Fruit fly (Drosophila melanogaster): Measurements from ENCODE around the gene cutlet.

Gene cutlet

DNA sequence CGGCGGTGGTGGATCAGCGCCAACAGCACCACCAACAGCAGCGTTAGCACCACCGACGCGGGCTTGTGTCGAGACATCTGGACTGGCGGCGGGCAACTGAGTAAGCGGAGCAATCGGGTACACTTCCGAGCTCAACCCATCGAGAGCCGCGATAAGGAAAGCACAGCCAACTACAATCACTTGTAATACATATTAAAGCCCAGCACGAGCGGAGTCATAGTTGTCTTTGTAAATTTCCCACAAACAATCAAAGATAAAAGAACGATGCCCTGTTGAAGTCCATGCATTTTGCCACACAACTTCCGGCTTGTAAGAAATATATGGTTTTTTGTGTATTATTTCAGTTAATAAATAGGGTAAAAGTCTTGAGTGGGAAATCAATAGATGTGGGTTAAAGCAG lies 4.6 kb downstream of the cutlet start, which contains the start of gene CG31777:
Gene CG31777, minus strand, starts transcription at position 101 of the 400 bp plus-strand sequence.
- TF ChIP-seq Eip78C (GFP tag): no peak
- TF ChIP-seq CG3032 (tag; optimal IDR thresholded peaks at IDR 0.05): no peak
- no peak for TF ChIP-seq net (GFP tag; optimal IDR thresholded peaks at IDR 0.05)
- TF ChIP-seq CG9139 (GFP tag; optimal IDR thresholded peaks at IDR 0.05): no peak
- TF ChIP-seq svp (GFP tag): peak; percentile 71
- TF ChIP-seq CG10631 (GFP tag; optimal IDR thresholded peaks at IDR 0.05): no peak
- TF ChIP-seq Met (GFP tag; optimal IDR thresholded peaks at IDR 0.05): no peak
- TF ChIP-seq Eip75B (GFP tag; optimal IDR thresholded peaks at IDR 0.05): no peak

DNA sequence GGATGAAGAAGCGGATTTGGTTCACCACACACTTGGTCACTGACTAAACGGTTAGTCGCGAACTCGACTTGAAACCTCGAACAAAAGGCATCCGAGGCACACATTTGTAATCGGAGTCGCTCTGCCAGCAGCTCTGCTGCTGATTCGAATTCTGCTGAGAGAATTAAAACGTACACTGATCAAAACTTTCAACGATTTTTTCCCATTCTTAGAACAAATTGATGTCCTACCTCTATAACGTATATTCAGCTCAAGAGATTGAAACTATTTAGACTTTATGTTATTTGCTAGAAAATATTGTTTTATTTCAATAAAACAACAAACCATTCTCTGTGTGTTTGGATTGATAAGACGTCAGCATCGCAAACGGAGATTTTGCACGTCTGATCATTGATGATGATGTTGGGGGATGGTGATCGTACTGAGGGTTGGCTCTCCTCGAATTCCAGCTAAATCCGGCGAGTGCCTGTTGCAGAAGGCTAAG lies 6.1 kb downstream of the cutlet start, which contains the start of gene CG31778:
Gene CG31778, minus strand, starts transcription at position 51 of the 484 bp plus-strand sequence.
- TF ChIP-seq CG10669 (GFP tag; optimal IDR thresholded peaks at IDR 0.05): peak; percentile 73
- peak; percentile 6 for TF ChIP-seq fd85E (GFP tag; optimal IDR thresholded peaks at IDR 0.05)
- TF ChIP-seq CG16779 (tag; optimal IDR thresholded peaks at IDR 0.05): peak; percentile 62
- peak; percentile 89 for TF ChIP-seq CG31627 (GFP tag; optimal IDR thresholded peaks at IDR 0.05)
- 0 out of 2 replicates have a peak, but pooled peaks have one; percentile 37 for TF ChIP-seq Gug (GFP tag; IDR thresholded peaks at IDR 0.05)
- peak; percentile 61 for TF ChIP-seq CG6276 (GFP tag; optimal IDR thresholded peaks at IDR 0.05)
- peak; percentile 67 for TF ChIP-seq net (GFP tag; optimal IDR thresholded peaks at IDR 0.05)
- peak; percentile 64 for TF ChIP-seq CG34406 (GFP tag; optimal IDR thresholded peaks at IDR 0.05)
- TF ChIP-seq OdsH (GFP tag; optimal IDR thresholded peaks at IDR 0.05): peak; percentile 70
- peak; percentile 69 for TF ChIP-seq CG32006 (GFP tag; optimal IDR thresholded peaks at IDR 0.05)
- peak; percentile 73 for TF ChIP-seq CG3919 (GFP tag; optimal IDR thresholded peaks at IDR 0.05)
- TF ChIP-seq Sox102F (GFP tag; optimal IDR thresholded peaks at IDR 0.05): peak; percentile 92
- TF ChIP-seq dsx (GFP tag; optimal IDR thresholded peaks at IDR 0.05; ENCODE audit: poor library complexity, severe bottlenecking): peak; percentile 60
- TF ChIP-seq svp (GFP tag): peak; percentile 97
- peak; percentile 67 for TF ChIP-seq Blimp-1 (GFP tag; optimal IDR thresholded peaks at IDR 0.05)
- TF ChIP-seq Ets21C (GFP tag; optimal IDR thresholded peaks at IDR 0.05): peak; percentile 76
- peak; percentile 66 for TF ChIP-seq spab (GFP tag; optimal IDR thresholded peaks at IDR 0.05)
- TF ChIP-seq ss (GFP tag; optimal IDR thresholded peaks at IDR 0.05): peak; percentile 31 to 53
- peak; percentile 68 for TF ChIP-seq CG7368 (GFP tag; optimal IDR thresholded peaks at IDR 0.05)
- peak; percentile 57 for TF ChIP-seq CG10631 (GFP tag; optimal IDR thresholded peaks at IDR 0.05)
- peak; percentile 20 for TF ChIP-seq Lpt (GFP tag; optimal IDR thresholded peaks at IDR 0.05)
- no peak for TF ChIP-seq dac (GFP tag; optimal IDR thresholded peaks at IDR 0.05)
- peak; percentile 65 for TF ChIP-seq CG11294 (GFP tag; IDR thresholded peaks at IDR 0.05)
- peak; percentile 46 for TF ChIP-seq fd59A (GFP tag; optimal IDR thresholded peaks at IDR 0.05)
- peak; percentile 48 for TF ChIP-seq CG11762 (GFP tag; optimal IDR thresholded peaks at IDR 0.05; ENCODE audit: insufficient read depth)
- TF ChIP-seq CG9139 (GFP tag; optimal IDR thresholded peaks at IDR 0.05): no peak
- TF ChIP-seq CG8319 (GFP tag; optimal IDR thresholded peaks at IDR 0.05): peak; percentile 46
- peak; percentile 67 for TF ChIP-seq CG8119 (GFP tag; IDR thresholded peaks at IDR 0.05)
- peak; percentile 24 for TF ChIP-seq CG4318 (GFP tag; optimal IDR thresholded peaks at IDR 0.05)
- TF ChIP-seq Eip78C (GFP tag): peak; percentile 94
- TF ChIP-seq cyc (GFP tag; optimal IDR thresholded peaks at IDR 0.05): peak; percentile 82
- no peak for TF ChIP-seq fkh (GFP tag; optimal IDR thresholded peaks at IDR 0.05)
- peak; percentile 76 for TF ChIP-seq acj6 (GFP tag; optimal IDR thresholded peaks at IDR 0.05)
- peak; percentile 35 for TF ChIP-seq CG6854 (GFP tag; optimal IDR thresholded peaks at IDR 0.05)
- TF ChIP-seq vri (GFP tag; optimal IDR thresholded peaks at IDR 0.05): peak; percentile 78
- TF ChIP-seq CG11902 (GFP tag; optimal IDR thresholded peaks at IDR 0.05): peak; percentile 60
- TF ChIP-seq Met (GFP tag; optimal IDR thresholded peaks at IDR 0.05): peak; percentile 86
- peak; percentile 73 for TF ChIP-seq CG3032 (tag; optimal IDR thresholded peaks at IDR 0.05)
- peak; percentile 75 for TF ChIP-seq CG8632 (GFP tag; optimal IDR thresholded peaks at IDR 0.05)
- TF ChIP-seq salr (GFP tag; optimal IDR thresholded peaks at IDR 0.05): peak; percentile 32 to 49
- peak; percentile 79 for TF ChIP-seq CG6792 (GFP tag; optimal IDR thresholded peaks at IDR 0.05)
- peak; percentile 73 for TF ChIP-seq achi (GFP tag; optimal IDR thresholded peaks at IDR 0.05)
- no peak for TF ChIP-seq Hr38 (GFP tag; optimal IDR thresholded peaks at IDR 0.05)
- peak; percentile 58 for TF ChIP-seq Sox15 (GFP tag; optimal IDR thresholded peaks at IDR 0.05)
- TF ChIP-seq Ets96B (tag; optimal IDR thresholded peaks at IDR 0.05): peak; percentile 79
- TF ChIP-seq eg (GFP tag; IDR thresholded peaks at IDR 0.05): peak; percentile 84
- peak; percentile 86 for TF ChIP-seq CG6163 (GFP tag; IDR thresholded peaks at IDR 0.05)
